Worm (Caenorhabditis elegans): Measurements from ENCODE around the gene sluh-7.

Gene sluh-7

DNA sequence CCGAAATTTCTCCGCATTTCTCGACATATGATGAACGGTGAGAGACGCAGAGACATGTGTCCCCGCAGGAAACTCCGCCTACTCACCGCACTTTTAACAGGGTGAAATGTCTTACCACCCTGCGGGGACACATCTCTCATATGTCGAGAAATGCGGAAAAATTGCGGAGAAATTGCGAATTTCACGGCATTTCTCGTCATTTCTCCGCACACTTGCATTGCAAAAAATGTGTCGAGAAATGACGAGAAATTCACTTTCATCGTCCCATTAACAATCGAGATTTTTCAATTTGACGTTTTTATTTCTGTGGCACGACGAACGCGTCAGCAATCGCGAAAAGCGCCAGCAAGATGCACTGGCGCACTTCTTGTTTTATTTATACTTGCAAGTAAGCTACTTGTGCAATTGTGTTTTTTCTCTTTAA is 13.7 kb downstream of the sluh-7 start, which contains the start of gene K07C5.13 (continued):
- TF ChIP-seq cebp-2 (GFP tag; IDR thresholded peaks at IDR 0.05), result peak; percentile 72; the same call in 1 of the 2 replicates
- peak; percentile 29 for TF ChIP-seq hrde-1 (tag; optimal IDR thresholded peaks at IDR 0.05; ENCODE audit: borderline replicate concordance)
- 0 out of 2 replicates have a peak, but pooled peaks have one; percentile 68 for TF ChIP-seq ztf-25 (GFP tag; IDR thresholded peaks at IDR 0.05)
- peak; percentile 87 for TF ChIP-seq lir-1 (GFP tag; conservative IDR thresholded peaks at IDR 0.05)
- TF ChIP-seq xnd-1 (tag; optimal IDR thresholded peaks at IDR 0.05), result peak; percentile 25
- 0 out of 2 replicates have a peak, but pooled peaks have one; percentile 56 for TF ChIP-seq ceh-40 (GFP tag; IDR thresholded peaks at IDR 0.05)
- peak; percentile 89; the same call in 1 of the 2 replicates for TF ChIP-seq Y56A3A.18 (GFP tag; IDR thresholded peaks at IDR 0.05)
- TF ChIP-seq C06A6.2 (GFP tag; conservative IDR thresholded peaks at IDR 0.05), result peak; percentile 93
- TF ChIP-seq ztf-26 (tag; optimal IDR thresholded peaks at IDR 0.05), result peak; percentile 91
- TF ChIP-seq ztf-6 (GFP tag; IDR thresholded peaks at IDR 0.05), result peak; percentile 68; the same call in 1 of the 2 replicates
- TF ChIP-seq C17E4.6 (GFP tag; IDR thresholded peaks at IDR 0.05), result peak; percentile 87
- TF ChIP-seq lin-35 (GFP tag; optimal IDR thresholded peaks at IDR 0.05), result peak in 1 of 3 experiments; percentile 57
- 0 out of 2 replicates have a peak, but pooled peaks have one; percentile 45 for TF ChIP-seq Y53F4B.3 (GFP tag; IDR thresholded peaks at IDR 0.05)
- TF ChIP-seq ceh-27 (GFP tag; optimal IDR thresholded peaks at IDR 0.05), result peak; percentile 42
- TF ChIP-seq Y79H2A.3 (GFP tag; conservative IDR thresholded peaks at IDR 0.05), result peak; percentile 86
- TF ChIP-seq lin-54 (GFP tag; optimal IDR thresholded peaks at IDR 0.05), result peak; percentile 64
- TF ChIP-seq F39B2.1 (GFP tag; IDR thresholded peaks at IDR 0.05), result peak; percentile 100
- TF ChIP-seq ceh-100 (GFP tag; IDR thresholded peaks at IDR 0.05), result peak; percentile 67
- peak; percentile 86 for TF ChIP-seq madf-6 (GFP tag; IDR thresholded peaks at IDR 0.05)
- peak; percentile 96 for TF ChIP-seq ztf-18 (tag; optimal IDR thresholded peaks at IDR 0.05)
- TF ChIP-seq lin-40 (tag; optimal IDR thresholded peaks at IDR 0.05), result peak; percentile 93
- peak; percentile 23 for TF ChIP-seq K12H6.12 (tag; optimal IDR thresholded peaks at IDR 0.05)
- TF ChIP-seq aptf-3 (GFP tag; IDR thresholded peaks at IDR 0.05), result peak; percentile 81; the same call in 1 of the 2 replicates
- 0 out of 2 replicates have a peak, but pooled peaks have one; percentile 51 for TF ChIP-seq bed-1 (GFP tag; IDR thresholded peaks at IDR 0.05)
- peak; percentile 95 for TF ChIP-seq nfyb-1 (GFP tag; IDR thresholded peaks at IDR 0.05)
- peak; percentile 38 for TF ChIP-seq madf-10 (tag; optimal IDR thresholded peaks at IDR 0.05)
- TF ChIP-seq egrh-3 (GFP tag; IDR thresholded peaks at IDR 0.05), result peak; percentile 43
- peak; percentile 79 for TF ChIP-seq lin-26 (GFP tag; IDR thresholded peaks at IDR 0.05)
- TF ChIP-seq bed-2 (GFP tag; IDR thresholded peaks at IDR 0.05), result peak; percentile 80; the same call in 1 of the 2 replicates
- TF ChIP-seq tlf-1 (GFP tag; optimal IDR thresholded peaks at IDR 0.05), result peak; percentile 70
- peak; percentile 51 for TF ChIP-seq lsl-1 (GFP tag; optimal IDR thresholded peaks at IDR 0.05)
- peak; percentile 50 for TF ChIP-seq athp-1 (tag; optimal IDR thresholded peaks at IDR 0.05)
- peak; percentile 54 for TF ChIP-seq F52B5.7 (tag; optimal IDR thresholded peaks at IDR 0.05)
- TF ChIP-seq tbp1 (GFP tag; optimal IDR thresholded peaks at IDR 0.05), result peak; percentile 73
- peak; percentile 75 for TF ChIP-seq chd-7 (tag; optimal IDR thresholded peaks at IDR 0.05)
- TF ChIP-seq madf-8 (GFP tag; conservative IDR thresholded peaks at IDR 0.05), result peak; percentile 40; the same call in 1 of the 2 replicates
- TF ChIP-seq let-607 (tag; optimal IDR thresholded peaks at IDR 0.05), result peak in 1 of 2 experiments; percentile 0
- TF ChIP-seq F33H1.4 (GFP tag; IDR thresholded peaks at IDR 0.05), result peak; percentile 68
- TF ChIP-seq Y53G8AR.9 (GFP tag; conservative IDR thresholded peaks at IDR 0.05), result peak; percentile 95
- peak; percentile 96 for TF ChIP-seq K11D2.4 (GFP tag; IDR thresholded peaks at IDR 0.05)

Data from whole organism, young adult.